Worm (Caenorhabditis elegans) whole organism, L1 larva: Measurements from ENCODE around the gene F21G4.3.

ENCODE experiments used
- C04F5.9 ChIP-seq: sonication (generic microtip); optimal IDR thresholded peaks from 2 replicates; lab custom pipeline; 2016; ENCODE audit warnings: missing genetic modification characterization, missing compliant biosample characterization
- ama-1 ChIP-seq: fragments of 150-350 bp; optimal IDR thresholded peaks from 2 replicates; lab custom pipeline; 2014
- blmp-1 ChIP-seq: fragments of 150-350 bp; optimal IDR thresholded peaks from 2 replicates; lab custom pipeline; 2014; ENCODE audit warnings: missing biosample characterization, missing genetic modification characterization
- ceh-8 ChIP-seq: fragments of 200-800 bp; sonication (Bioruptor generic); optimal IDR thresholded peaks from 2 replicates; lab custom pipeline; 2018; ENCODE audit warnings: mild to moderate bottlenecking, missing genetic modification characterization, moderate library complexity, missing compliant biosample characterization
- ceh-82 ChIP-seq, 3 experiments: fragments of 150-350 bp in 1 of 3; sonication (generic microtip) in 2 of 3; optimal IDR thresholded peaks; 2 replicates each; lab custom pipeline; 2014 to 2017; ENCODE audit warnings: missing biosample characterization in 3 of 3, missing genetic modification characterization in 3 of 3
- dpl-1 ChIP-seq, 3 experiments: fragments of 150-350 bp in 2 of 3; sonication (generic microtip) in 1 of 3; optimal IDR thresholded peaks; 2 replicates each; lab custom pipeline; 2014 to 2017; ENCODE audit warnings: missing biosample characterization in 3 of 3, missing genetic modification characterization in 3 of 3, missing genetic modification reagents in 3 of 3
- dsc-1 ChIP-seq: sonication (generic microtip); optimal IDR thresholded peaks from 2 replicates; lab custom pipeline; 2016; ENCODE audit warnings: mild to moderate bottlenecking, missing genetic modification characterization, missing compliant biosample characterization
- efl-1 ChIP-seq, 4 experiments: fragments of 150-350 bp; optimal IDR thresholded peaks in 3 of 4; peaks in 1 of 4; 1 replicate in 1 of 4; 2 replicates in 3 of 4; lab custom pipeline; 2014; ENCODE audit warnings: missing biosample characterization in 2 of 4, missing genetic modification characterization in 2 of 4, missing genetic modification reagents in 2 of 4
- efl-3 ChIP-seq: fragments of 200-800 bp; sonication (Bioruptor generic); optimal IDR thresholded peaks from 2 replicates; lab custom pipeline; 2018; ENCODE audit warnings: mild to moderate bottlenecking, missing genetic modification characterization, missing compliant biosample characterization
- egl-27 ChIP-seq, 2 experiments: fragments of 150-350 bp in 1 of 2; sonication (generic microtip); optimal IDR thresholded peaks; 3 replicates each; lab custom pipeline; 2017 to 2018; ENCODE audit warnings: missing biosample characterization in 2 of 2, missing genetic modification characterization in 2 of 2, missing genetic modification reagents in 2 of 2
- elt-2 ChIP-seq: sonication (generic microtip); optimal IDR thresholded peaks from 2 replicates; lab custom pipeline; 2016; ENCODE audit warnings: missing genetic modification characterization, mild to moderate bottlenecking, inconsistent platforms, missing compliant biosample characterization, missing genetic modification reagents
- elt-3 ChIP-seq, 6 experiments: fragments of 150-350 bp in 1 of 6; sonication (generic microtip); optimal IDR thresholded peaks; 2 replicates each; lab custom pipeline; 2017 to 2018; ENCODE audit warnings: missing biosample characterization in 6 of 6, missing genetic modification characterization in 6 of 6, inconsistent platforms in 1 of 6
- fkh-10 ChIP-seq: sonication (generic microtip); optimal IDR thresholded peaks from 2 replicates; lab custom pipeline; 2017; ENCODE audit warnings: missing biosample characterization, missing genetic modification reagents, missing genetic modification characterization
- fkh-8 ChIP-seq: sonication (generic microtip); optimal IDR thresholded peaks from 2 replicates; lab custom pipeline; 2016; ENCODE audit warnings: mild to moderate bottlenecking, missing genetic modification characterization, missing compliant biosample characterization
- lin-13 ChIP-seq: fragments of 150-350 bp; optimal IDR thresholded peaks from 2 replicates; lab custom pipeline; 2014; ENCODE audit warnings: missing biosample characterization, missing genetic modification reagents, missing genetic modification characterization
- lin-14 ChIP-seq: fragments of 200-800 bp; sonication (Bioruptor generic); optimal IDR thresholded peaks from 2 replicates; lab custom pipeline; 2018; ENCODE audit warnings: mild to moderate bottlenecking, missing genetic modification characterization, moderate library complexity, missing compliant biosample characterization
- lin-35 ChIP-seq, 2 experiments: fragments of 150-350 bp; optimal IDR thresholded peaks; 2 replicates each; lab custom pipeline; 2014; ENCODE audit warnings: missing biosample characterization in 2 of 2, missing genetic modification characterization in 2 of 2, missing genetic modification reagents in 2 of 2
- lir-3 ChIP-seq: sonication (generic microtip); optimal IDR thresholded peaks from 2 replicates; lab custom pipeline; 2016; ENCODE audit warnings: mild to moderate bottlenecking, missing genetic modification characterization, moderate library complexity, missing compliant biosample characterization; ENCODE audit not compliant: poor library complexity
- mab-9 ChIP-seq: fragments of 200-800 bp; sonication (Bioruptor generic); IDR thresholded peaks from 2 replicates; pipeline ENCODE4 v1.3.6; 2022; ENCODE audit warnings: missing genetic modification reagents, missing genetic modification characterization, missing compliant biosample characterization
- mef-2 ChIP-seq: fragments of 150-350 bp; optimal IDR thresholded peaks from 2 replicates; lab custom pipeline; 2014; ENCODE audit warnings: missing biosample characterization, missing genetic modification characterization
- mep-1 ChIP-seq: fragments of 150-350 bp; optimal IDR thresholded peaks from 2 replicates; lab custom pipeline; 2014; ENCODE audit warnings: missing biosample characterization, missing genetic modification characterization
- nhr-20 ChIP-seq: sonication (generic microtip); optimal IDR thresholded peaks from 2 replicates; lab custom pipeline; 2016; ENCODE audit warnings: mild to moderate bottlenecking, missing genetic modification characterization, missing compliant biosample characterization
- nhr-28 ChIP-seq: fragments of 150-350 bp; optimal IDR thresholded peaks from 2 replicates; lab custom pipeline; 2014; ENCODE audit warnings: missing biosample characterization, missing genetic modification characterization
- nhr-47 ChIP-seq: sonication (generic microtip); optimal IDR thresholded peaks from 2 replicates; lab custom pipeline; 2016; ENCODE audit warnings: mild to moderate bottlenecking, missing genetic modification characterization, moderate library complexity, missing compliant biosample characterization
- nhr-71 ChIP-seq: sonication (generic microtip); optimal IDR thresholded peaks from 2 replicates; lab custom pipeline; 2016; ENCODE audit warnings: mild to moderate bottlenecking, missing genetic modification characterization, moderate library complexity, missing compliant biosample characterization
- nhr-77 ChIP-seq: fragments of 150-350 bp; optimal IDR thresholded peaks from 2 replicates; lab custom pipeline; 2014; ENCODE audit warnings: missing biosample characterization, missing genetic modification characterization
- pax-3 ChIP-seq: fragments of 200-800 bp; sonication (Bioruptor generic); optimal IDR thresholded peaks from 2 replicates; lab custom pipeline; 2018; ENCODE audit warnings: mild to moderate bottlenecking, missing genetic modification characterization, moderate library complexity, missing compliant biosample characterization
- pqm-1 ChIP-seq: sonication (generic microtip); optimal IDR thresholded peaks from 3 replicates; lab custom pipeline; 2017; ENCODE audit warnings: missing biosample characterization, missing genetic modification characterization
- rnt-1 ChIP-seq: sonication (generic microtip); optimal IDR thresholded peaks from 2 replicates; lab custom pipeline; 2016; ENCODE audit warnings: mild to moderate bottlenecking, missing genetic modification characterization, moderate library complexity, missing compliant biosample characterization
- snu-23 ChIP-seq: sonication (generic microtip); optimal IDR thresholded peaks from 2 replicates; lab custom pipeline; 2016; ENCODE audit warnings: missing genetic modification characterization, missing compliant biosample characterization
- sox-4 ChIP-seq: sonication (generic microtip); optimal IDR thresholded peaks from 2 replicates; lab custom pipeline; 2016; ENCODE audit warnings: missing genetic modification characterization, missing compliant biosample characterization
- sup-37 ChIP-seq: fragments of 200-800 bp; sonication (Bioruptor generic); optimal IDR thresholded peaks from 2 replicates; lab custom pipeline; 2018; ENCODE audit warnings: mild to moderate bottlenecking, missing genetic modification characterization, missing compliant biosample characterization
- swsn-7 ChIP-seq: sonication (generic microtip); optimal IDR thresholded peaks from 2 replicates; lab custom pipeline; 2016; ENCODE audit warnings: missing genetic modification characterization, missing compliant biosample characterization
- tbx-2 ChIP-seq: sonication (generic microtip); optimal IDR thresholded peaks from 2 replicates; lab custom pipeline; 2016; ENCODE audit warnings: missing genetic modification characterization, missing compliant biosample characterization
- tlp-1 ChIP-seq: fragments of 150-350 bp; optimal IDR thresholded peaks from 2 replicates; lab custom pipeline; 2014; ENCODE audit warnings: missing biosample characterization, missing genetic modification characterization
- unc-30 ChIP-seq: sonication (generic microtip); optimal IDR thresholded peaks from 2 replicates; lab custom pipeline; 2017; ENCODE audit warnings: missing biosample characterization, missing genetic modification characterization
- unc-86 ChIP-seq: sonication (generic microtip); optimal IDR thresholded peaks from 2 replicates; lab custom pipeline; 2016; ENCODE audit warnings: missing genetic modification characterization, missing compliant biosample characterization
- unc-98 ChIP-seq: fragments of 200-800 bp; sonication (Bioruptor generic); IDR thresholded peaks from 2 replicates; pipeline ENCODE4 v1.3.6; 2022; ENCODE audit warnings: missing genetic modification characterization, missing compliant biosample characterization
- zag-1 ChIP-seq: fragments of 150-350 bp; optimal IDR thresholded peaks from 2 replicates; lab custom pipeline; 2014; ENCODE audit warnings: missing biosample characterization, missing genetic modification characterization

Gene F21G4.3

ce11 chrX:9856618-9857017 is 38.3 kb upstream of the F21G4.3 start, which contains the start of gene R07B1.11 (continued):
- no peak for TF ChIP-seq elt-3 (tag; optimal IDR thresholded peaks at IDR 0.05; lab: Kevin White, UChicago)

DNA sequence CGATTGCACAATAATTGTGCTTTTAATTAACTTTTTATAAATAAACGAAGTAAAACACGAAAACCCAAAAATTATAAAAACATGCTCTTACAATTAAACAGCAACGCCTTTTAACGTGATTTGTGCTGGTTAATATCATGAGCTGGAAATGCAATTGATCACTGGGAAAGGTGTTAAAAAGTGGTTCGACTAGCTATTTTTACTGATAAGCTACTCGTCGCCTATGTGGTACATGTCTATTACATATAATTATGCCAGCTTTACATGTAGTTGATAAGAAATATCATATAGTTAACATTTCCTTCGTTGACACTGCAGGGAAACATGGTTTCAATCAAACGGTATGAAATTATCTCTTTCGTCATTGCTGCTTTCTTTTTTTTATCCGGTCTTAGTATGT is 36.9 kb upstream of the F21G4.3 start, which contains the start of gene scav-5:
TSS of gene scav-5 (plus strand) at position 297 of the 400 bp plus-strand sequence.
- TF ChIP-seq efl-1 (optimal IDR thresholded peaks at IDR 0.05; lab: Kevin White, UChicago) (no peak), efl-1 (GFP tag; optimal IDR thresholded peaks at IDR 0.05 in 1 of 2; lab: Kevin White, UChicago) (peak in 1 of 2 experiments; percentile 69), dpl-1 (GFP tag; optimal IDR thresholded peaks at IDR 0.05; lab: Kevin White, UChicago) (no peak), elt-2 (peak; percentile 90), lir-3 (tag; lab: Kevin White, UChicago) (no peak), egl-27 (tag; optimal IDR thresholded peaks at IDR 0.05; lab: Kevin White, UChicago) (no peak), lin-14 (GFP tag; lab: Kevin White, UChicago) (peak; percentile 20), lin-35 (GFP tag; optimal IDR thresholded peaks at IDR 0.05; lab: Kevin White, UChicago) (peak in 1 of 2 experiments; percentile 37)

DNA sequence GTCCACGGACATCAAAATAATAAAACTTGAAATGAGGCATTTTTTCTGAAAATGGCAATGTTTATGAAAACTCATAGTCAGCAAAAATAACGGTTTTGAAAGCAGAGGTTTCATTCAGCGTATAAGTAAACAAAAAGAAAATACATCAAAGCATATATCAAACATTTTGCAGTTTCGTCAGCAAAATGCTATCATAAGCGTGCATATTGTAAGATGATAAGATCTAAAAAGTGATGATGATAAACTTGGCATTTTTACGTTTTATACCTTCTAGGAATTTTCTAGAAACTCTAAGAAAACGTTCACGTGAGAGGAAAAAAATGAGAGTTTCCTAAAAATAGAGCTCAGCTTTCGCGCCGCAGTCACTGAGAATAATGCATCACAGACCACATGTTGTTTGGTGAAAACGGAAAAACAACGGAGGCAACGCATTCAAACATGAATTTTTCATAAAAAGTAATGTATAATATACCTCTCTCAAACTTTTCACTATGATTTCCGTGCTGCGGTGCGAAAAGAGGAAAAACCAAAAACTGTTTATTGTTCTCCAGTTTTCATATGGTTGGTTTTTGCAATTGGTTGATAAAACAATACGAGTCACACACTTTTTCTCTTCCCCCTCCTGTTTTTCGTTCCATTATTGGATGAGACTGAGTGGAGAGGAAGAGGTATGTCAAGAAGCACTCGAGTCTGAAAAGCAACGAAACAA is 31.9 kb upstream of the F21G4.3 start, which contains the start of the genes gst-36 and R07B1.5:
TSS of gene gst-36 (minus strand) at position 45 of the 709 bp plus-strand sequence.
TSS of gene R07B1.5 (plus strand) at position 665 of the 709 bp plus-strand sequence.
- TF ChIP-seq nhr-28 (tag; lab: Kevin White, UChicago) (no peak), ceh-8 (GFP tag; lab: Kevin White, UChicago) (no peak), unc-98 (GFP tag; lab: Robert Waterston, UW) (no peak), swsn-7 (tag; lab: Kevin White, UChicago) (no peak), lin-14 (GFP tag; lab: Kevin White, UChicago) (peak; percentile 8), mef-2 (tag; lab: Kevin White, UChicago) (no peak), nhr-77 (no peak), elt-2 (peak; percentile 79), mep-1 (tag; lab: Kevin White, UChicago) (no peak), nhr-20 (tag; lab: Kevin White, UChicago) (peak; percentile 31), ceh-82 (tag; optimal IDR thresholded peaks at IDR 0.05; lab: Kevin White, UChicago) (no peak), zag-1 (tag; lab: Kevin White, UChicago) (no peak), lin-35 (GFP tag; optimal IDR thresholded peaks at IDR 0.05; lab: Kevin White, UChicago) (peak in 1 of 2 experiments; percentile 14), nhr-71 (peak; percentile 44), pqm-1 (tag; lab: Kevin White, UChicago) (peak; percentile 71), ama-1 (no peak), efl-3 (no peak), fkh-10 (GFP tag; lab: Kevin White, UChicago) (no peak), snu-23 (GFP tag; lab: Kevin White, UChicago) (peak; percentile 46), unc-30 (tag; lab: Kevin White, UChicago) (no peak), tlp-1 (no peak), nhr-47 (tag; lab: Kevin White, UChicago) (no peak), rnt-1 (no peak), sup-37 (GFP tag; lab: Kevin White, UChicago) (no peak), dsc-1 (tag; lab: Kevin White, UChicago) (no peak), pax-3 (tag; lab: Kevin White, UChicago) (no peak), elt-3 (tag; optimal IDR thresholded peaks at IDR 0.05; lab: Kevin White, UChicago) (no peak), mab-9 (GFP tag; lab: Robert Waterston, UW) (no peak), blmp-1 (tag; lab: Kevin White, UChicago) (no peak), fkh-8 (tag; lab: Kevin White, UChicago) (peak; percentile 10), tbx-2 (tag; lab: Kevin White, UChicago) (no peak), C04F5.9 (tag; lab: Kevin White, UChicago) (no peak), unc-86 (tag; lab: Kevin White, UChicago) (no peak), sox-4 (tag; lab: Kevin White, UChicago) (peak; percentile 3), lin-13 (GFP tag; lab: Kevin White, UChicago) (no peak)
